1 fruit fly cellular context compared by ENCODE assay signal in genomic region chr3R:25262322-25262761, dm6.
A peak's percentile ranks its signal among the peaks of the same experiment; 100 is the strongest.
TF ChIP-seq lines count a peak whose summit lies in the region.

Kdsr (minus strand) TSS chr3R:25262498.
CG11858 (plus strand) TSS chr3R:25262741.

TF ChIP-seq in whole organism, embryonic, 481 proteins besides CTCF, POLR2A, EP300 and RAD21 (continued from another document and continues in another):
- TF ChIP-seq esg (GFP tag; conservative IDR thresholded peaks at IDR 0.05; lab: Robert Waterston, UW) (peak; percentile 36; the same call in 1 of the 2 replicates), CG3407 (GFP tag; optimal IDR thresholded peaks at IDR 0.05; lab: Kevin White, UChicago) (no peak), Gug (GFP tag; IDR thresholded peaks at IDR 0.05; lab: Robert Waterston, UW) (no peak), Antp (GFP tag; optimal IDR thresholded peaks at IDR 0.05; lab: Kevin White, UChicago) (peak; percentile 28), Nf-YA (GFP tag; IDR thresholded peaks at IDR 0.05; lab: Robert Waterston, UW) (no peak), her (GFP tag; optimal IDR thresholded peaks at IDR 0.05; lab: Kevin White, UChicago) (peak; percentile 30), lilli (GFP tag; optimal IDR thresholded peaks at IDR 0.05; lab: Kevin White, UChicago) (peak; percentile 83), CG6854 (GFP tag; optimal IDR thresholded peaks at IDR 0.05; lab: Kevin White, UChicago) (no peak), Lim3 (GFP tag; IDR thresholded peaks at IDR 0.05; lab: Robert Waterston, UW) (no peak), Oaz (GFP tag; IDR thresholded peaks at IDR 0.05; lab: Robert Waterston, UW) (no peak), Meics (GFP tag; optimal IDR thresholded peaks at IDR 0.05; lab: Kevin White, UChicago) (peak; percentile 61), CrebB (tag; optimal IDR thresholded peaks at IDR 0.05; lab: Kevin White, UChicago) (peak; percentile 44), stwl (tag; optimal IDR thresholded peaks at IDR 0.05; lab: Kevin White, UChicago) (peak; percentile 9), twi (tag; optimal IDR thresholded peaks at IDR 0.05; lab: Kevin White, UChicago) (peak; percentile 30), CG4730 (GFP tag; IDR thresholded peaks at IDR 0.05; lab: Robert Waterston, UW) (peak; percentile 37; the same call in 1 of the 2 replicates), rib (GFP tag; IDR thresholded peaks at IDR 0.05; lab: Robert Waterston, UW) (peak; percentile 38; the same call in 1 of the 2 replicates), CG12659 (GFP tag; optimal IDR thresholded peaks at IDR 0.05; lab: Kevin White, UChicago) (peak; percentile 66), CG12744 (GFP tag; optimal IDR thresholded peaks at IDR 0.05; lab: Kevin White, UChicago) (peak; percentile 40), Ets97D (GFP tag; optimal IDR thresholded peaks at IDR 0.05; lab: Kevin White, UChicago) (peak; percentile 71), CG9437 (GFP tag; optimal IDR thresholded peaks at IDR 0.05; lab: Kevin White, UChicago) (peak; percentile 11), cad (GFP tag; optimal IDR thresholded peaks at IDR 0.05; lab: Kevin White, UChicago) (no peak), CG10431 (GFP tag; optimal IDR thresholded peaks at IDR 0.05; lab: Kevin White, UChicago) (no peak), H15 (GFP tag; IDR thresholded peaks at IDR 0.05; lab: Robert Waterston, UW) (peak; percentile 74), odd (GFP tag; optimal IDR thresholded peaks at IDR 0.05; lab: Kevin White, UChicago) (no peak), gcm2 (GFP tag; optimal IDR thresholded peaks at IDR 0.05; lab: Kevin White, UChicago) (peak; percentile 28), CG13123 (GFP tag; optimal IDR thresholded peaks at IDR 0.05; lab: Kevin White, UChicago) (peak; percentile 6), az2 (GFP tag; optimal IDR thresholded peaks at IDR 0.05; lab: Kevin White, UChicago) (peak; percentile 52), lab (GFP tag; optimal IDR thresholded peaks at IDR 0.05; lab: Kevin White, UChicago) (no peak), CG16863 (GFP tag; optimal IDR thresholded peaks at IDR 0.05; lab: Kevin White, UChicago) (peak; percentile 15), Elba2 (GFP tag; optimal IDR thresholded peaks at IDR 0.05; lab: Kevin White, UChicago) (no peak), dati (GFP tag; IDR thresholded peaks at IDR 0.05; lab: Robert Waterston, UW) (no peak), knrl (GFP tag; IDR thresholded peaks at IDR 0.05; lab: Robert Waterston, UW; ENCODE audit: partially characterized antibody) (no peak), CG4820 (GFP tag; optimal IDR thresholded peaks at IDR 0.05; lab: Kevin White, UChicago) (peak; percentile 23), phol (tag; optimal IDR thresholded peaks at IDR 0.05; lab: Kevin White, UChicago) (peak; percentile 75), BEAF-32 (GFP tag; optimal IDR thresholded peaks at IDR 0.05; lab: Kevin White, UChicago) (peak; percentile 52), CG3163 (GFP tag; optimal IDR thresholded peaks at IDR 0.05; lab: Kevin White, UChicago) (peak; percentile 19), CG1233 (GFP tag; optimal IDR thresholded peaks at IDR 0.05; lab: Kevin White, UChicago) (peak; percentile 25), CG11247 (GFP tag; IDR thresholded peaks at IDR 0.05; lab: Robert Waterston, UW) (0 out of 2 replicates have a peak, but pooled peaks have one; percentile 18), CG8290 (GFP tag; optimal IDR thresholded peaks at IDR 0.05; lab: Kevin White, UChicago) (peak; percentile 1), CG8290 (tag; optimal IDR thresholded peaks at IDR 0.05; lab: Kevin White, UChicago) (peak in 1 of 2 experiments; percentile 14), Doc3 (GFP tag; IDR thresholded peaks at IDR 0.05; lab: Robert Waterston, UW; ENCODE audit: partially characterized antibody) (no peak), Hand (GFP tag; optimal IDR thresholded peaks at IDR 0.05; lab: Kevin White, UChicago) (no peak), jigr1 (GFP tag; IDR thresholded peaks at IDR 0.05; lab: Robert Waterston, UW) (no peak), gsb (GFP tag; IDR thresholded peaks at IDR 0.05; lab: Robert Waterston, UW) (no peak), CG18619 (GFP tag; optimal IDR thresholded peaks at IDR 0.05; lab: Kevin White, UChicago) (peak; percentile 25), bigmax (GFP tag; optimal IDR thresholded peaks at IDR 0.05; lab: Kevin White, UChicago) (no peak), CG10147 (GFP tag; optimal IDR thresholded peaks at IDR 0.05; lab: Kevin White, UChicago) (peak; percentile 63), Lhr (GFP tag; optimal IDR thresholded peaks at IDR 0.05; lab: Kevin White, UChicago) (peak; percentile 37), Dfd (GFP tag; optimal IDR thresholded peaks at IDR 0.05; lab: Kevin White, UChicago) (no peak), CG13775 (GFP tag; optimal IDR thresholded peaks at IDR 0.05; lab: Kevin White, UChicago) (peak; percentile 73), CG3847 (GFP tag; IDR thresholded peaks at IDR 0.05; lab: Robert Waterston, UW) (peak; percentile 68), CG31224 (GFP tag; IDR thresholded peaks at IDR 0.05; lab: Robert Waterston, UW) (peak; percentile 42; the same call in 1 of the 2 replicates), CG32772 (GFP tag; IDR thresholded peaks at IDR 0.05; lab: Robert Waterston, UW) (peak; percentile 68), Jarid2 (GFP tag; optimal IDR thresholded peaks at IDR 0.05; lab: Kevin White, UChicago) (no peak), schlank (tag; optimal IDR thresholded peaks at IDR 0.05; lab: Kevin White, UChicago) (no peak), CG17361 (GFP tag; IDR thresholded peaks at IDR 0.05; lab: Robert Waterston, UW) (no peak; the same call in 2 of the 3 replicates), CG5180 (GFP tag; optimal IDR thresholded peaks at IDR 0.05; lab: Kevin White, UChicago) (no peak), mam (GFP tag; optimal IDR thresholded peaks at IDR 0.05; lab: Kevin White, UChicago) (peak; percentile 48), CG1603 (tag; optimal IDR thresholded peaks at IDR 0.05; lab: Kevin White, UChicago) (peak; percentile 57), CG9932 (GFP tag; IDR thresholded peaks at IDR 0.05; lab: Robert Waterston, UW) (peak; percentile 80), unc-4 (GFP tag; IDR thresholded peaks at IDR 0.05; lab: Robert Waterston, UW; ENCODE audit: partially characterized antibody) (peak; percentile 56; the same call in 1 of the 2 replicates), Blimp-1 (GFP tag; optimal IDR thresholded peaks at IDR 0.05; lab: Kevin White, UChicago) (no peak), Dad (GFP tag; optimal IDR thresholded peaks at IDR 0.05; lab: Kevin White, UChicago) (peak; percentile 60), Optix (GFP tag; IDR thresholded peaks at IDR 0.05; lab: Robert Waterston, UW) (no peak), CG18262 (tag; optimal IDR thresholded peaks at IDR 0.05; lab: Kevin White, UChicago) (peak; percentile 62), kni (GFP tag; optimal IDR thresholded peaks at IDR 0.05; lab: Kevin White, UChicago) (peak; percentile 6), caup (GFP tag; optimal IDR thresholded peaks at IDR 0.05; lab: Kevin White, UChicago; ENCODE audit: severe bottlenecking) (peak; percentile 58), Ravus (GFP tag; IDR thresholded peaks at IDR 0.05; lab: Robert Waterston, UW) (peak; percentile 11; the same call in 1 of the 2 replicates), oc (tag; optimal IDR thresholded peaks at IDR 0.05; lab: Kevin White, UChicago) (peak; percentile 67), BtbVII (GFP tag; optimal IDR thresholded peaks at IDR 0.05; lab: Kevin White, UChicago) (no peak), ATbp (GFP tag; optimal IDR thresholded peaks at IDR 0.05; lab: Kevin White, UChicago) (no peak), Myb (GFP tag; optimal IDR thresholded peaks at IDR 0.05; lab: Kevin White, UChicago) (peak; percentile 51), tgo (GFP tag; IDR thresholded peaks at IDR 0.05; lab: Robert Waterston, UW) (peak; percentile 77), CG12299 (tag; optimal IDR thresholded peaks at IDR 0.05; lab: Kevin White, UChicago) (peak; percentile 49), crol (GFP tag; IDR thresholded peaks at IDR 0.05; lab: Robert Waterston, UW) (no peak), CkIIα-i1 (GFP tag; IDR thresholded peaks at IDR 0.05; lab: Robert Waterston, UW) (no peak), Taf1 (GFP tag; IDR thresholded peaks at IDR 0.05; lab: Robert Waterston, UW) (peak; percentile 52), Dip2 (GFP tag; IDR thresholded peaks at IDR 0.05; lab: Robert Waterston, UW) (no peak), CG15011 (GFP tag; optimal IDR thresholded peaks at IDR 0.05; lab: Kevin White, UChicago) (no peak), D19A (tag; optimal IDR thresholded peaks at IDR 0.05; lab: Kevin White, UChicago) (no peak), disco-r (GFP tag; optimal IDR thresholded peaks at IDR 0.05; lab: Kevin White, UChicago) (peak; percentile 31), CG15479 (GFP tag; optimal IDR thresholded peaks at IDR 0.05; lab: Kevin White, UChicago) (no peak), jing (GFP tag; optimal IDR thresholded peaks at IDR 0.05; lab: Kevin White, UChicago) (no peak), dmrt99B (tag; optimal IDR thresholded peaks at IDR 0.05; lab: Kevin White, UChicago) (no peak), MTF-1 (GFP tag; optimal IDR thresholded peaks at IDR 0.05; lab: Kevin White, UChicago; ENCODE audit: borderline replicate concordance) (no peak), fu2 (GFP tag; optimal IDR thresholded peaks at IDR 0.05; lab: Kevin White, UChicago) (peak; percentile 21), ftz-f1 (GFP tag; optimal IDR thresholded peaks at IDR 0.05; lab: Kevin White, UChicago) (peak; percentile 25), lmd (GFP tag; IDR thresholded peaks at IDR 0.05; lab: Robert Waterston, UW) (peak; percentile 64), sna (GFP tag; IDR thresholded peaks at IDR 0.05; lab: Robert Waterston, UW; ENCODE audit: partially characterized antibody) (no peak), Scr (GFP tag; IDR thresholded peaks at IDR 0.05; lab: Robert Waterston, UW; ENCODE audit: partially characterized antibody) (peak; percentile 40), NFAT (GFP tag; IDR thresholded peaks at IDR 0.05; lab: Robert Waterston, UW) (peak; percentile 39; the same call in 1 of the 2 replicates), tio (GFP tag; optimal IDR thresholded peaks at IDR 0.05; lab: Kevin White, UChicago) (no peak), ato (GFP tag; IDR thresholded peaks at IDR 0.05; lab: Robert Waterston, UW; ENCODE audit: partially characterized antibody) (no peak), CG7357 (GFP tag; IDR thresholded peaks at IDR 0.05; lab: Robert Waterston, UW) (peak; percentile 53; the same call in 1 of the 3 replicates), sim (GFP tag; IDR thresholded peaks at IDR 0.05; lab: Robert Waterston, UW) (0 out of 2 replicates have a peak, but pooled peaks have one; percentile 17), CG1602 (GFP tag; optimal IDR thresholded peaks at IDR 0.05; lab: Kevin White, UChicago) (peak; percentile 12), CG34224 (GFP tag; IDR thresholded peaks at IDR 0.05; lab: Robert Waterston, UW; ENCODE audit: partially characterized antibody) (no peak), zf30C (GFP tag; optimal IDR thresholded peaks at IDR 0.05; lab: Kevin White, UChicago) (no peak), dimm (GFP tag; IDR thresholded peaks at IDR 0.05; lab: Robert Waterston, UW) (no peak), trh (GFP tag; optimal IDR thresholded peaks at IDR 0.05; lab: Kevin White, UChicago) (no peak), CG7372 (GFP tag; IDR thresholded peaks at IDR 0.05; lab: Robert Waterston, UW) (peak; percentile 35; the same call in 1 of the 2 replicates), HHEX (GFP tag; optimal IDR thresholded peaks at IDR 0.05; lab: Kevin White, UChicago) (peak; percentile 12), CG6654 (GFP tag; optimal IDR thresholded peaks at IDR 0.05; lab: Kevin White, UChicago) (no peak), unpg (GFP tag; optimal IDR thresholded peaks at IDR 0.05; lab: Kevin White, UChicago) (peak; percentile 72), CG7987 (GFP tag; optimal IDR thresholded peaks at IDR 0.05; lab: Kevin White, UChicago) (peak; percentile 48), eve (GFP tag; optimal IDR thresholded peaks at IDR 0.05; lab: Kevin White, UChicago) (no peak), CG17568 (GFP tag; optimal IDR thresholded peaks at IDR 0.05; lab: Kevin White, UChicago) (no peak), emc (GFP tag; optimal IDR thresholded peaks at IDR 0.05; lab: Kevin White, UChicago) (no peak), CG7745 (tag; optimal IDR thresholded peaks at IDR 0.05; lab: Kevin White, UChicago) (no peak), tll (GFP tag; optimal IDR thresholded peaks at IDR 0.05; lab: Kevin White, UChicago) (no peak), CG9797 (GFP tag; optimal IDR thresholded peaks at IDR 0.05; lab: Kevin White, UChicago) (peak; percentile 76), CG8281 (tag; optimal IDR thresholded peaks at IDR 0.05; lab: Kevin White, UChicago) (peak; percentile 7), ro (GFP tag; IDR thresholded peaks at IDR 0.05; lab: Robert Waterston, UW) (no peak), amos (GFP tag; IDR thresholded peaks at IDR 0.05; lab: Robert Waterston, UW; ENCODE audit: partially characterized antibody) (no peak), al (GFP tag; IDR thresholded peaks at IDR 0.05; lab: Robert Waterston, UW) (peak; percentile 61), fd3F (GFP tag; optimal IDR thresholded peaks at IDR 0.05; lab: Kevin White, UChicago) (peak; percentile 47), vvl (GFP tag; IDR thresholded peaks at IDR 0.05; lab: Robert Waterston, UW) (peak; percentile 91), tup (GFP tag; optimal IDR thresholded peaks at IDR 0.05; lab: Kevin White, UChicago) (peak; percentile 9), CG10321 (GFP tag; IDR thresholded peaks at IDR 0.05; lab: Robert Waterston, UW) (no peak), MBD-R2 (GFP tag; IDR thresholded peaks at IDR 0.05; lab: Robert Waterston, UW) (peak; percentile 86), CG17359 (tag; optimal IDR thresholded peaks at IDR 0.05; lab: Kevin White, UChicago) (no peak), CG11398 (GFP tag; optimal IDR thresholded peaks at IDR 0.05; lab: Kevin White, UChicago) (no peak), CoRest (tag; optimal IDR thresholded peaks at IDR 0.05; lab: Kevin White, UChicago) (peak; percentile 71), ERR (GFP tag; optimal IDR thresholded peaks at IDR 0.05; lab: Kevin White, UChicago) (no peak), Hr51 (GFP tag; optimal IDR thresholded peaks at IDR 0.05; lab: Kevin White, UChicago) (peak in 1 of 2 experiments; percentile 56), sens (GFP tag; lab: Kevin White, UChicago) (peak; percentile 91), sisA (GFP tag; IDR thresholded peaks at IDR 0.05; lab: Robert Waterston, UW) (peak; percentile 68), luna (GFP tag; optimal IDR thresholded peaks at IDR 0.05; lab: Kevin White, UChicago) (peak; percentile 40), Dll (GFP tag; IDR thresholded peaks at IDR 0.05; lab: Robert Waterston, UW; ENCODE audit: partially characterized antibody) (peak; percentile 45; the same call in 1 of the 4 replicates), CG4617 (GFP tag; optimal IDR thresholded peaks at IDR 0.05; lab: Kevin White, UChicago; ENCODE audit: borderline replicate concordance) (peak; percentile 30), Abd-B (GFP tag; optimal IDR thresholded peaks at IDR 0.05; lab: Kevin White, UChicago) (no peak)
